Worm (Caenorhabditis elegans): Measurements from ENCODE around the gene R02F11.10.

Gene R02F11.10

DNA sequence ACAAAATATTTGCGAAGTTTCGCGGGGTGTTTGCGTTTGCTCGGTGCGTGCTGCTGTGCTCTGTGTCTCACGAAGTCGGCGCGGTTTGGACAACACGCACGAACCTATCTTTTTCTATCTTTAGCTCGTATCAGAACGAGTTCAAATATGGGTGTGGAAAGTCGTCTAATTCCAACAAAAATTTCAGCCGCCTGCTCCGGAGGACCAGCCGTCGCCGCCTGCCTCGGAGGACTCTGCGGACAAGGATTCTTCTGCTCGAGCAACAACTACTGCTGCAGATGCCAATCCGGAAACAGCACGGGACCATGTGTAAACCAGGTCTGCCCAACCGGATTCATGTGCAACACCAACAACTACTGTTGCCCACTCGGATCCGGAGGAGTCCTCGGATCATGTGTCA is 13.0 kb downstream of the R02F11.10 start:
- TF ChIP-seq aly-1 (tag; optimal IDR thresholded peaks at IDR 0.05) (no peak), hmbx-1 (tag; optimal IDR thresholded peaks at IDR 0.05) (no peak), scrt-1 (GFP tag; IDR thresholded peaks at IDR 0.05) (no peak), pes-1 (GFP tag; IDR thresholded peaks at IDR 0.05) (no peak), ceh-13 (GFP tag; optimal IDR thresholded peaks at IDR 0.05) (no peak), sea-1 (GFP tag; conservative IDR thresholded peaks at IDR 0.05) (no peak), tbx-37 (GFP tag; conservative IDR thresholded peaks at IDR 0.05) (no peak), ceh-36 (tag; optimal IDR thresholded peaks at IDR 0.05) (no peak), tbx-11 (GFP tag; IDR thresholded peaks at IDR 0.05) (no peak), hnd-1 (tag; optimal IDR thresholded peaks at IDR 0.05) (no peak), F13C5.2 (tag; optimal IDR thresholded peaks at IDR 0.05) (no peak), flt-1 (GFP tag; IDR thresholded peaks at IDR 0.05) (no peak), ets-7 (tag; optimal IDR thresholded peaks at IDR 0.05) (no peak), tra-4 (tag; optimal IDR thresholded peaks at IDR 0.05) (no peak), ama-1 (optimal IDR thresholded peaks at IDR 0.05) (no peak), hmg-4 (GFP tag; optimal IDR thresholded peaks at IDR 0.05) (no peak), B0310.2 (tag; optimal IDR thresholded peaks at IDR 0.05) (no peak)

DNA sequence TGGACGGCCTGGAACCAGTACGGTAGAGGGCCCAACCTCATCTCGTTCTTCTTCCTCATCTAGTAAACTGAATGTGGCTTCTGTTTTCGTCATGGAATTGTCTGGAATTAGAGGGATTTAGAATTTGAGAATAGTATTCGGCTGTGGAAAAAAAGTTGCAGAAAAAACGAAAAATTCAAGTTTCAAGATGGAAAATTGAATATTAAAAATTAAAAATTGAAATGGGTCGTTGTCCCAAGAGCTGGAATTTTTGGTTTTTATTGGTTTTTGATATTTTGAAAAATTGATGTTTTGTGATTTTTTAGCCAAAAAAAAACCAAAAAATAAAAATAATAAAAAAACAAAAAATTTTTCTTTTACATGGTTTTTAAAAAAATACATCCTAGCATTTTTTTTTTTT is 16.9 kb downstream of the R02F11.10 start, which contains the start of gene R02F11.3:
TSS of gene R02F11.3 (minus strand) at position 101 of the 400 bp plus-strand sequence.
- TF ChIP-seq ets-7 (tag; optimal IDR thresholded peaks at IDR 0.05) (no peak), ama-1 (optimal IDR thresholded peaks at IDR 0.05) (no peak), pes-1 (GFP tag; IDR thresholded peaks at IDR 0.05) (no peak), ceh-36 (tag; optimal IDR thresholded peaks at IDR 0.05) (no peak), ceh-13 (GFP tag; optimal IDR thresholded peaks at IDR 0.05) (no peak), flt-1 (GFP tag; IDR thresholded peaks at IDR 0.05) (no peak), tra-4 (tag; optimal IDR thresholded peaks at IDR 0.05) (no peak), hnd-1 (tag; optimal IDR thresholded peaks at IDR 0.05) (no peak), aly-1 (tag; optimal IDR thresholded peaks at IDR 0.05) (no peak), sea-1 (GFP tag; conservative IDR thresholded peaks at IDR 0.05) (no peak), hmg-4 (GFP tag; optimal IDR thresholded peaks at IDR 0.05) (no peak), B0310.2 (tag; optimal IDR thresholded peaks at IDR 0.05) (no peak), tbx-11 (GFP tag; IDR thresholded peaks at IDR 0.05) (no peak), tbx-37 (GFP tag; conservative IDR thresholded peaks at IDR 0.05) (no peak)

DNA sequence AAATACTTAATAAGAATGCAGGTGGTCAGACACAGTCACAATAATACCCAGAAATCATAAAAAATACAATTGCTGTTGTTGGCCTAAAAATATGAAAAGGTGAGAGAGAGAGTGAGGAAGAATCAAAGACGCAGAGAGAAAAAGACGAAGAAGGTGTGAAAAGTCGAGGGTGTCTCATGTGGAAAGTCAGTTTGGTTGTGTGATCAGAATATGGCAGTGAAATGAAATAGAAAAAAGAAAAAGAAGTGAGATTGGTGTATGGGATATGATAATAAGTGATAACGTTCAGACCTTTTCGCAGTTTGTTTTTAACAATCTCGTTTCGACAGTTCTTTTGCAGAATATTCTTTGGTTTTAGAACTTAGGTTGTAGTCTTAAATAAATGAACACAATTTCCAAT is 17.9 kb downstream of the R02F11.10 start:
- no peak for TF ChIP-seq B0310.2 (tag; optimal IDR thresholded peaks at IDR 0.05)
- no peak for TF ChIP-seq hmbx-1 (tag; optimal IDR thresholded peaks at IDR 0.05)
- no peak for TF ChIP-seq flt-1 (GFP tag; IDR thresholded peaks at IDR 0.05)

DNA sequence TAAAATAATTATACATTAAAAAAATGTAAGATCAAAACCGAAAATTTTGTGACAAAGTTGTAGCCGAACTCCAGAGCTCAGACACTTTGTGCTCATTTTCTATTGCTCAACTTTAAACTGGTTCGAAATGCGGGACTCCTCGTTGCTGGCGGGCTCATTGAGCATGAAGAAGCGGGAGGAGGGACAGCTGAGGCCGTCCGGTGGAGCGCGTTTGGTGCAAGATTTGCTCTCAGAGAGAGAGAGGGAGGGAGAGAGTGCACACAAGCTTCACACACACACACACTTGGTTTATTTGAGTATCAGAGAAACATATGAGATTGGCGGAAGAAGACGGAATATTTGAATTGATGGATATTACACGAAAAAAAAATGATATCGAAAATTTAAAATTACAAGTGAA is 21.7 kb downstream of the R02F11.10 start:
- no peak for TF ChIP-seq pes-1 (GFP tag; IDR thresholded peaks at IDR 0.05)
- TF ChIP-seq tbx-37 (GFP tag; conservative IDR thresholded peaks at IDR 0.05) = no peak
- TF ChIP-seq hmg-4 (GFP tag; optimal IDR thresholded peaks at IDR 0.05) = peak; percentile 54

ce11 chrV:4813825-4814224 is 24.9 kb downstream of the R02F11.10 start:
- no peak for TF ChIP-seq tra-4 (tag; optimal IDR thresholded peaks at IDR 0.05)
- TF ChIP-seq sea-1 (GFP tag; conservative IDR thresholded peaks at IDR 0.05) = no peak
- no peak for TF ChIP-seq hmbx-1 (tag; optimal IDR thresholded peaks at IDR 0.05)
- no peak for TF ChIP-seq ceh-36 (tag; optimal IDR thresholded peaks at IDR 0.05)
- no peak for TF ChIP-seq ama-1 (optimal IDR thresholded peaks at IDR 0.05)

- TF ChIP-seq scrt-1 (GFP tag; IDR thresholded peaks at IDR 0.05) (no peak), tbx-37 (GFP tag; conservative IDR thresholded peaks at IDR 0.05) (no peak), ama-1 (optimal IDR thresholded peaks at IDR 0.05) (no peak), hnd-1 (tag; optimal IDR thresholded peaks at IDR 0.05) (no peak), pes-1 (GFP tag; IDR thresholded peaks at IDR 0.05) (no peak), tra-4 (tag; optimal IDR thresholded peaks at IDR 0.05) (no peak), ceh-13 (GFP tag; optimal IDR thresholded peaks at IDR 0.05) (no peak), sea-1 (GFP tag; conservative IDR thresholded peaks at IDR 0.05) (no peak), flt-1 (GFP tag; IDR thresholded peaks at IDR 0.05) (no peak), tbx-11 (GFP tag; IDR thresholded peaks at IDR 0.05) (no peak), hmg-4 (GFP tag; optimal IDR thresholded peaks at IDR 0.05) (no peak), F13C5.2 (tag; optimal IDR thresholded peaks at IDR 0.05) (no peak), hmbx-1 (tag; optimal IDR thresholded peaks at IDR 0.05) (no peak), ceh-36 (tag; optimal IDR thresholded peaks at IDR 0.05) (no peak), B0310.2 (tag; optimal IDR thresholded peaks at IDR 0.05) (no peak), ets-7 (tag; optimal IDR thresholded peaks at IDR 0.05) (no peak), aly-1 (tag; optimal IDR thresholded peaks at IDR 0.05) (no peak)
Observed at ce11 chrV:4818563-4818962, 29.6 kb downstream of the R02F11.10 start, which contains the start of gene ccep-97. ccep-97 (minus strand) TSS chrV:4818663.

ce11 chrV:4820601-4821000 is 31.7 kb downstream of the R02F11.10 start:
- TF ChIP-seq ceh-36 (tag; optimal IDR thresholded peaks at IDR 0.05) (no peak), scrt-1 (GFP tag; IDR thresholded peaks at IDR 0.05) (no peak), ceh-13 (GFP tag; optimal IDR thresholded peaks at IDR 0.05) (no peak), pes-1 (GFP tag; IDR thresholded peaks at IDR 0.05) (no peak), B0310.2 (tag; optimal IDR thresholded peaks at IDR 0.05) (no peak), F13C5.2 (tag; optimal IDR thresholded peaks at IDR 0.05) (no peak), tra-4 (tag; optimal IDR thresholded peaks at IDR 0.05) (no peak), sea-1 (GFP tag; conservative IDR thresholded peaks at IDR 0.05) (no peak), hmbx-1 (tag; optimal IDR thresholded peaks at IDR 0.05) (no peak), tbx-11 (GFP tag; IDR thresholded peaks at IDR 0.05) (no peak), aly-1 (tag; optimal IDR thresholded peaks at IDR 0.05) (no peak), hnd-1 (tag; optimal IDR thresholded peaks at IDR 0.05) (no peak), tbx-37 (GFP tag; conservative IDR thresholded peaks at IDR 0.05) (no peak), flt-1 (GFP tag; IDR thresholded peaks at IDR 0.05) (no peak), hmg-4 (GFP tag; optimal IDR thresholded peaks at IDR 0.05) (no peak), ets-7 (tag; optimal IDR thresholded peaks at IDR 0.05) (no peak), ama-1 (optimal IDR thresholded peaks at IDR 0.05) (no peak)

DNA sequence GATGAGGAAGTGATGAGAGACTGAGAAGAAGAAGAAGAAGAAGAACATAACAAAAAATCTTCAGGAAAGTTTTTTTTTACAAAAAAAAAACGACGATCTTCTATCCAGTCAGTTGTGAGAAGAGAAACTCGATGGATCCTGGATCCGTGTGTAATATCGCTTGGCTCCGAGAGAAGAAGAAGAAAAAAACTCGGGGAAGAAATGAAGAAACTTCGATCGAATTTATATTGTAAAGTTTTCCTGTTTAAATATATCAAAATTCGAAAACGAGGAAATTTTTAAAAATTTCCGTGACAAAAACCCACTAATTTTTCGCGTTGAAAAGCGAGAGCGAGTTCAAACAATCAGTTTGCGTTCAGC is 34.4 kb downstream of the R02F11.10 start, which contains the start of gene adss-1:
TSS of gene adss-1 (minus strand) at position 101 of the 360 bp plus-strand sequence.
- TF ChIP-seq F13C5.2 (tag; optimal IDR thresholded peaks at IDR 0.05) (no peak), flt-1 (GFP tag; IDR thresholded peaks at IDR 0.05) (no peak), scrt-1 (GFP tag; IDR thresholded peaks at IDR 0.05) (no peak), tbx-37 (GFP tag; conservative IDR thresholded peaks at IDR 0.05) (no peak), hnd-1 (tag; optimal IDR thresholded peaks at IDR 0.05) (no peak), tbx-11 (GFP tag; IDR thresholded peaks at IDR 0.05) (no peak), hmbx-1 (tag; optimal IDR thresholded peaks at IDR 0.05) (no peak), sea-1 (GFP tag; conservative IDR thresholded peaks at IDR 0.05) (no peak), B0310.2 (tag; optimal IDR thresholded peaks at IDR 0.05) (no peak), ceh-13 (GFP tag; optimal IDR thresholded peaks at IDR 0.05) (no peak)
